Fruit fly (Drosophila melanogaster): ENCODE measurements around the gene CG13689.

The CG13689 gene

DNA sequence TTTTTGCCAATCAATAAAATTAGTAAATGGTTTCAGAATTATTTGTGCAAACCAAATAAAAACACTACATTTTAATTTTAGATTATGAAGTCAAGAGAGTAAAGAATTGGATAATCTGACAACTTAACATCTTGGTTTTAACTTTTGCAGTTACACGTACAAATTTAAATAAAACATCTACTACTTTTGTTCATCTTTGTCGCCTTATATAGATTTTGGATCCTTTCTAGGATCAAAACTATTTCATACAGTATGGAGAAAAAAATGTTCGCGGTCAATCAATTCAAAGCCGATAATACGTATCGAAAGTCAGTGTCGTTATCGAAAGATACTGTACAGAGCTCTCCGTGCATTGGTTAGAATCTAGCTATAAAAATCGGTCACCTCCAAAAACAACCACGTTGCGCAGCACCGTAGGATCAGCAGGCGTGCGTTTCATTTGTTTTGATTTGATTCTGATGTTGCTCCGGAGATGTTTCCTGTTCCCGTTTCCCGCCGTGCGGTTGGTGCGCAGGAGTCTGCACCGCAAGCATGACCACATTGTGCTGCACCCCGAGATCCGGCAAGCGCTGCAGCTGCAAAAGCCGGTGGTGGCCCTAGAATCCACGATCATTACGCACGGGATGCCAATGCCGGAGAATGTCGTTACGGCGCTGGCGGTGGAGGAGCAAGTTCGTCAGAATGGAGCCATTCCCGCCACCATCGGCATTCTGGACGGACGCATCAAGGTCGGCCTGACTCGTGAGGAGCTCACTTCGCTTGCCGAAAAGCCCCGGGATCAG, 38.7 kb upstream of the CG13689 start, which contains the start of the genes uncNacbeta and CG2794 (continued):
- peak; percentile 74; the same call in 2 of the 3 replicates for TF ChIP-seq hb (GFP tag; IDR thresholded peaks at IDR 0.05; ENCODE audit: partially characterized antibody)
- peak; percentile 89 for TF ChIP-seq bigmax (GFP tag; optimal IDR thresholded peaks at IDR 0.05)
- TF ChIP-seq jing (GFP tag; optimal IDR thresholded peaks at IDR 0.05), result no peak
- TF ChIP-seq CG7839 (tag; optimal IDR thresholded peaks at IDR 0.05), result no peak
- TF ChIP-seq Taf1 (GFP tag; IDR thresholded peaks at IDR 0.05), result 0 out of 2 replicates have a peak, but pooled peaks have one; percentile 16
- peak; percentile 85 for TF ChIP-seq ato (GFP tag; IDR thresholded peaks at IDR 0.05; ENCODE audit: partially characterized antibody)
- peak; percentile 8 for TF ChIP-seq CG14710 (tag; optimal IDR thresholded peaks at IDR 0.05)
- no peak for TF ChIP-seq prd (optimal IDR thresholded peaks at IDR 0.05)
- 0 out of 3 replicates have a peak, but pooled peaks have one; percentile 18 for TF ChIP-seq prd (GFP tag; IDR thresholded peaks at IDR 0.05)
- TF ChIP-seq CG10267 (tag; optimal IDR thresholded peaks at IDR 0.05), result peak; percentile 38
- TF ChIP-seq NFAT (GFP tag; IDR thresholded peaks at IDR 0.05), result 0 out of 2 replicates have a peak, but pooled peaks have one; percentile 42
- peak; percentile 90 for TF ChIP-seq CG2116 (GFP tag; optimal IDR thresholded peaks at IDR 0.05)
- peak; percentile 12 for TF ChIP-seq CG5180 (GFP tag; optimal IDR thresholded peaks at IDR 0.05)
- TF ChIP-seq hbn (GFP tag; IDR thresholded peaks at IDR 0.05; ENCODE audit: partially characterized antibody), result peak; percentile 56
- TF ChIP-seq CG17361 (GFP tag; IDR thresholded peaks at IDR 0.05), result no peak
- peak; percentile 32 for TF ChIP-seq CG15479 (GFP tag; optimal IDR thresholded peaks at IDR 0.05)
- TF ChIP-seq Myb (GFP tag; optimal IDR thresholded peaks at IDR 0.05), result peak; percentile 37
- TF ChIP-seq Usf (GFP tag; optimal IDR thresholded peaks at IDR 0.05), result no peak
- no peak for TF ChIP-seq org-1 (GFP tag; optimal IDR thresholded peaks at IDR 0.05)
- TF ChIP-seq CG11085 (GFP tag; IDR thresholded peaks at IDR 0.05), result no peak
- TF ChIP-seq phol (tag; optimal IDR thresholded peaks at IDR 0.05), result peak; percentile 3
- TF ChIP-seq CG6272 (GFP tag; IDR thresholded peaks at IDR 0.05), result 0 out of 2 replicates have a peak, but pooled peaks have one; percentile 22
- TF ChIP-seq CG9932 (GFP tag; IDR thresholded peaks at IDR 0.05), result peak; percentile 55; the same call in 1 of the 2 replicates
- peak; percentile 39 for TF ChIP-seq trem (tag; optimal IDR thresholded peaks at IDR 0.05)
- TF ChIP-seq CG30403 (GFP tag; optimal IDR thresholded peaks at IDR 0.05), result peak; percentile 10
- no peak for TF ChIP-seq Lhr (GFP tag; optimal IDR thresholded peaks at IDR 0.05)
- TF ChIP-seq CG9817 (tag; optimal IDR thresholded peaks at IDR 0.05), result no peak
- TF ChIP-seq mld (GFP tag; IDR thresholded peaks at IDR 0.05; ENCODE audit: partially characterized antibody), result 0 out of 3 replicates have a peak, but pooled peaks have one; percentile 22
- peak; percentile 54; the same call in 2 of the 3 replicates for TF ChIP-seq zen2 (GFP tag; IDR thresholded peaks at IDR 0.05; ENCODE audit: partially characterized antibody)
- TF ChIP-seq CG12104 (GFP tag; optimal IDR thresholded peaks at IDR 0.05), result no peak
- TF ChIP-seq her (GFP tag; optimal IDR thresholded peaks at IDR 0.05), result peak; percentile 12
- peak; percentile 74 for TF ChIP-seq CG15514 (GFP tag; optimal IDR thresholded peaks at IDR 0.05)
- peak; percentile 47 for TF ChIP-seq lilli (GFP tag; optimal IDR thresholded peaks at IDR 0.05)
- TF ChIP-seq CG8765 (GFP tag; IDR thresholded peaks at IDR 0.05), result no peak
- no peak for TF ChIP-seq eyg (GFP tag; optimal IDR thresholded peaks at IDR 0.05)
- TF ChIP-seq CG1603 (tag; optimal IDR thresholded peaks at IDR 0.05), result peak; percentile 70
- TF ChIP-seq inv (GFP tag; IDR thresholded peaks at IDR 0.05; ENCODE audit: partially characterized antibody), result peak; percentile 42; the same call in 1 of the 2 replicates
- TF ChIP-seq CG2129 (GFP tag; IDR thresholded peaks at IDR 0.05; ENCODE audit: partially characterized antibody), result peak; percentile 26; the same call in 1 of the 2 replicates
- peak; percentile 61 for TF ChIP-seq vnd (GFP tag; IDR thresholded peaks at IDR 0.05; ENCODE audit: partially characterized antibody)
- no peak for TF ChIP-seq CrebB (tag; optimal IDR thresholded peaks at IDR 0.05)
- TF ChIP-seq CG13775 (GFP tag; optimal IDR thresholded peaks at IDR 0.05), result no peak
- peak; percentile 94 for TF ChIP-seq Dp (GFP tag; optimal IDR thresholded peaks at IDR 0.05)
- peak; percentile 8 for TF ChIP-seq CG11398 (GFP tag; optimal IDR thresholded peaks at IDR 0.05)
- TF ChIP-seq crp (GFP tag; optimal IDR thresholded peaks at IDR 0.05), result peak in 1 of 2 experiments; percentile 61
- TF ChIP-seq CG6791 (GFP tag; IDR thresholded peaks at IDR 0.05; ENCODE audit: partially characterized antibody), result peak; percentile 71; the same call in 2 of the 3 replicates
- no peak for TF ChIP-seq ERR (GFP tag; optimal IDR thresholded peaks at IDR 0.05)
- peak; percentile 64 for TF ChIP-seq CG7928 (GFP tag; optimal IDR thresholded peaks at IDR 0.05)

Measured in whole organism, embryonic.